Worm (Caenorhabditis elegans) whole organism, L2 larva: ENCODE results near the gene sra-7.

Source experiments
- ama-1 ChIP-seq: fragments of 150-350 bp; optimal IDR thresholded peaks from 2 replicates; lab custom pipeline; 2018; ENCODE audit warnings: inconsistent platforms
- elt-1 ChIP-seq: fragments of 150-350 bp; optimal IDR thresholded peaks from 2 replicates; lab custom pipeline; 2014; ENCODE audit warnings: missing biosample characterization, missing genetic modification characterization
- lin-13 ChIP-seq: fragments of 150-350 bp; optimal IDR thresholded peaks from 2 replicates; lab custom pipeline; 2014; ENCODE audit warnings: missing biosample characterization, missing genetic modification reagents, missing genetic modification characterization
- lin-39 ChIP-seq: fragments of 150-350 bp; optimal IDR thresholded peaks from 2 replicates; lab custom pipeline; 2014; ENCODE audit warnings: missing biosample characterization, missing genetic modification reagents, missing genetic modification characterization
- nhr-10 ChIP-seq: sonication (generic microtip); optimal IDR thresholded peaks from 2 replicates; lab custom pipeline; 2017; ENCODE audit warnings: missing biosample characterization, missing genetic modification characterization
- nhr-11 ChIP-seq: fragments of 150-350 bp; optimal IDR thresholded peaks from 2 replicates; lab custom pipeline; 2014; ENCODE audit warnings: missing biosample characterization, missing genetic modification characterization
- nhr-237 ChIP-seq: fragments of 150-350 bp; optimal IDR thresholded peaks from 2 replicates; lab custom pipeline; 2014; ENCODE audit warnings: missing biosample characterization, missing genetic modification characterization
- nhr-77 ChIP-seq: fragments of 150-350 bp; optimal IDR thresholded peaks from 2 replicates; lab custom pipeline; 2014; ENCODE audit warnings: missing biosample characterization, missing genetic modification characterization
- peb-1 ChIP-seq: fragments of 150-350 bp; optimal IDR thresholded peaks from 2 replicates; lab custom pipeline; 2014; ENCODE audit warnings: missing biosample characterization, missing genetic modification characterization
- snpc-4 ChIP-seq: fragments of 150-350 bp; optimal IDR thresholded peaks from 2 replicates; lab custom pipeline; 2014; ENCODE audit warnings: missing biosample characterization, missing genetic modification characterization
- zag-1 ChIP-seq: fragments of 150-350 bp; optimal IDR thresholded peaks from 2 replicates; lab custom pipeline; 2014; ENCODE audit warnings: missing biosample characterization, missing genetic modification characterization

DNA sequence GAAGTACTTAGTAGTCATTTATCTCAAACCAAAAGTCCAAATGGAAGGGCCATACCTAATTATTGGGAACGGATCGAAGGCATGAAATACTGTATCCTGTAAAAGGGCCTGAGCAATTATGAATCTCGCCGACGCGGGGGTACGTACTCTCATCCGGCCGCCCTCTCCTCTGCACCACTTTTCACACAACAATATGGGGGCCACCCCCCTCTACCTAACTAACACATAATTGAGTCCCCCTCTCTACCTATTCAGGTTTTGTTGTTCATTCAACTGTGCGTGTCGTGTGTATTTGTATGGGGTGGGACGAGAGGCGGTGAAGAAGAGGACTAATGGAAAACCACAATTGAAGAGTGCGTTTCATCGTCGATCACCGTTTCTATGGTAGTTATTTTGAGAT lies 29.9 kb downstream of the sra-7 start:
- TF ChIP-seq nhr-77 (no peak), nhr-10 (tag; lab: Kevin White, UChicago) (no peak), nhr-237 (tag; lab: Kevin White, UChicago) (no peak), ama-1 (lab: Kevin White, UChicago) (no peak), nhr-11 (tag; lab: Kevin White, UChicago) (no peak), snpc-4 (tag; lab: Kevin White, UChicago) (no peak), lin-39 (tag; lab: Kevin White, UChicago) (no peak), zag-1 (tag; lab: Kevin White, UChicago) (no peak), elt-1 (tag; lab: Kevin White, UChicago) (no peak), lin-13 (GFP tag; lab: Kevin White, UChicago) (no peak), peb-1 (tag; lab: Kevin White, UChicago) (no peak)
